Worm (Caenorhabditis elegans) whole organism, early embryonic: ENCODE results near the gene btb-9.

ENCODE experiments used
- B0310.2 ChIP-seq: sonication (generic microtip); optimal IDR thresholded peaks from 2 replicates; lab custom pipeline; 2016; ENCODE audit warnings: mild to moderate bottlenecking, missing genetic modification characterization, missing compliant biosample characterization
- F13C5.2 ChIP-seq: sonication (generic microtip); optimal IDR thresholded peaks from 2 replicates; lab custom pipeline; 2017; ENCODE audit warnings: mild to moderate bottlenecking, missing genetic modification characterization, inconsistent platforms, missing compliant biosample characterization
- aly-1 ChIP-seq: sonication (generic microtip); optimal IDR thresholded peaks from 2 replicates; lab custom pipeline; 2016; ENCODE audit warnings: missing genetic modification characterization, missing compliant biosample characterization
- ama-1 ChIP-seq: fragments of 150-350 bp; optimal IDR thresholded peaks from 2 replicates; lab custom pipeline; 2014
- ceh-13 ChIP-seq: fragments of 200-800 bp; sonication (Bioruptor generic); optimal IDR thresholded peaks from 2 replicates; lab custom pipeline; 2018; ENCODE audit warnings: mild to moderate bottlenecking, missing genetic modification characterization, missing compliant biosample characterization
- ceh-36 ChIP-seq: sonication (generic microtip); optimal IDR thresholded peaks from 2 replicates; lab custom pipeline; 2016; ENCODE audit warnings: missing genetic modification characterization, inconsistent platforms, missing compliant biosample characterization
- ets-7 ChIP-seq: sonication (generic microtip); optimal IDR thresholded peaks from 2 replicates; lab custom pipeline; 2016; ENCODE audit warnings: missing genotype, missing genetic modification characterization, missing compliant biosample characterization
- flt-1 ChIP-seq: fragments of 200-800 bp; sonication (Bioruptor generic); IDR thresholded peaks from 2 replicates; pipeline ENCODE4 v1.3.6; 2022; ENCODE audit warnings: missing genetic modification characterization, missing compliant biosample characterization
- hmbx-1 ChIP-seq: sonication (generic microtip); optimal IDR thresholded peaks from 2 replicates; lab custom pipeline; 2016; ENCODE audit warnings: mild to moderate bottlenecking, missing genetic modification characterization, missing compliant biosample characterization
- hmg-4 ChIP-seq: fragments of 200-800 bp; sonication (Bioruptor generic); optimal IDR thresholded peaks from 2 replicates; lab custom pipeline; 2018; ENCODE audit warnings: mild to moderate bottlenecking, missing genetic modification characterization, missing compliant biosample characterization
- hnd-1 ChIP-seq: sonication (generic microtip); optimal IDR thresholded peaks from 2 replicates; lab custom pipeline; 2016; ENCODE audit warnings: missing genetic modification characterization, missing compliant biosample characterization
- pes-1 ChIP-seq: fragments of 200-800 bp; sonication (Bioruptor generic); IDR thresholded peaks from 2 replicates; pipeline ENCODE4 v1.3.6; 2022; ENCODE audit warnings: missing genetic modification reagents, missing genetic modification characterization, missing compliant biosample characterization
- scrt-1 ChIP-seq: fragments of 200-800 bp; sonication (Bioruptor generic); IDR thresholded peaks from 2 replicates; pipeline ENCODE4 v1.3.6; 2022; ENCODE audit warnings: missing genetic modification characterization, missing compliant biosample characterization
- sea-1 ChIP-seq: fragments of 200-800 bp; sonication (Bioruptor generic); conservative IDR thresholded peaks from 2 replicates; pipeline ENCODE4 v1.3.6; 2022; ENCODE audit warnings: missing genetic modification characterization, missing compliant biosample characterization
- tbx-11 ChIP-seq: fragments of 200-800 bp; sonication (Bioruptor generic); IDR thresholded peaks from 2 replicates; pipeline ENCODE4 v1.3.6; 2022; ENCODE audit warnings: missing genetic modification characterization, missing compliant biosample characterization
- tbx-37 ChIP-seq: fragments of 200-800 bp; sonication (Bioruptor generic); conservative IDR thresholded peaks from 2 replicates; pipeline ENCODE4 v1.3.6; 2022; ENCODE audit warnings: missing genetic modification reagents, missing genetic modification characterization, missing compliant biosample characterization
- tra-4 ChIP-seq: sonication (generic microtip); optimal IDR thresholded peaks from 2 replicates; lab custom pipeline; 2017; ENCODE audit warnings: missing genetic modification characterization, missing compliant biosample characterization

Gene btb-9

DNA sequence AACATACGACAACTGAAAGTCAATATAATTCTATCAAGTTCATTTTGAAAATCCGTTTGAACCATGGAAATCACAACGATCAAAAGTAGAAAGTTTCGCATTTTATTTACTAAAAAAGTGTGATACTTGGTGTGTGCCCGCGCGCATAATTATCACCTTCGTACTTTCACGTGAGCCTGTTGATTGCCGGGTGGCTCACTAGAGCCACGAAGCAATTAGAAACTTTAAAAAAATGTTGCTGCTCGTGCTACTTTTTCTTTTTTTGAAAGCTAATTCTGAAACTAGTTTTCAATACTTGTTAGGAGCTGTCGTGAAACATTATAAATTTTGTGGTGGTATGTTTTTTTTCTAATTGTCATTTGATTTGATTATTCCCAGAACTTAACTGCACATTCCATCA, 10.5 kb downstream of the btb-9 start, which contains the start of the genes irld-9 and irld-33:
TSS of gene irld-9 (minus strand) at position 101 of the 400 bp plus-strand sequence.
TSS of gene irld-33 (plus strand) at position 209 of the 400 bp plus-strand sequence.
- TF ChIP-seq scrt-1 (no peak), tbx-37 (no peak), F13C5.2 (tag; lab: Kevin White, UChicago) (no peak), tbx-11 (GFP tag; lab: Robert Waterston, UW) (no peak), ama-1 (lab: Kevin White, UChicago) (no peak), aly-1 (no peak), hnd-1 (tag; lab: Kevin White, UChicago) (no peak), ets-7 (tag; lab: Kevin White, UChicago) (no peak), pes-1 (no peak), ceh-36 (no peak), hmbx-1 (no peak), B0310.2 (tag; lab: Kevin White, UChicago) (no peak), sea-1 (no peak), ceh-13 (GFP tag; lab: Kevin White, UChicago) (no peak), flt-1 (GFP tag; lab: Robert Waterston, UW) (no peak), tra-4 (tag; lab: Kevin White, UChicago) (no peak), hmg-4 (GFP tag; lab: Kevin White, UChicago) (no peak)

DNA sequence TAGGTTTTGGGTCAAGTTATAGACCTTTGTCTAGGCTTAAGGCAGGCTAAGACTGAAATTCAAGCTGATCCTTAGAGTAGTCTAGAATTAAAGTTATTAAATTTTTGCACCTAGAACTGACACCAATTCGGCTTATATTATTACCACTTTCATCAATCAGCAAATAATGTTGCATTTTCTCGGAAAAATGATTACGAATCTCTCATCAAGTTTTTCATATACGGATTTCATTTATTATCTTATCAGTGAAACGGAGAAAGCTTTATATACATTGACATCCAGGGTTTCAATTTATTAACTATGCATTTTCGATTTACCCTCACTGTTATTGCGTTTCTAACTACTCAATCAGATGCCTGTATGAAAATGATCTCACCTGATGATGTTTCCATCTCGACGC, 12.9 kb downstream of the btb-9 start, which contains the start of gene K07G6.1:
TSS of gene K07G6.1 (plus strand) at position 301 of the 400 bp plus-strand sequence.
- TF ChIP-seq scrt-1 (no peak), ceh-13 (GFP tag; lab: Kevin White, UChicago) (no peak), tbx-37 (no peak), B0310.2 (tag; lab: Kevin White, UChicago) (no peak), flt-1 (GFP tag; lab: Robert Waterston, UW) (no peak), ama-1 (lab: Kevin White, UChicago) (no peak), tbx-11 (GFP tag; lab: Robert Waterston, UW) (no peak), hnd-1 (tag; lab: Kevin White, UChicago) (no peak), ceh-36 (no peak), hmbx-1 (no peak), ets-7 (tag; lab: Kevin White, UChicago) (no peak), tra-4 (tag; lab: Kevin White, UChicago) (no peak), pes-1 (no peak)

DNA sequence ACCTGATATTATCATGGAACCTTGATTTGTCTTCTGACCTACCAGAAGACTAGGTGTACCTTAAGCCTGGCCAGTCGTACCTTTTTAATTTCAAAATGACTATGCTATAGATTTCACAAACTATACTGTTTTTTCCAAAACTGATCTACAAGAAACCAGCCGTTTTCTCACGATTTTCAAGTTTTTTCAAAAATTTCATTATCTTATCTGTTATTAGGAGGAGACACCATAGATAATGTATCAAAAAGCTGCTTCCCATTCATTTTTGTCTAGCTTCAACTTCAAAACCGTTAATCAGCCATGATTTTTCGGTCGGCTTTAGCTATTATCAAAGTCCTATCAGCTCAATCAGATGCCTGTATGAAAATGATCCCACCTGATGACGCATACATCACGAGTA, 14.2 kb downstream of the btb-9 start, which contains the start of gene F36H5.12:
TSS of gene F36H5.12 (plus strand) at position 301 of the 400 bp plus-strand sequence.
- TF ChIP-seq ceh-36 (no peak), tra-4 (tag; lab: Kevin White, UChicago) (no peak), pes-1 (no peak), hmbx-1 (no peak), hmg-4 (GFP tag; lab: Kevin White, UChicago) (no peak), F13C5.2 (tag; lab: Kevin White, UChicago) (no peak), sea-1 (no peak), hnd-1 (tag; lab: Kevin White, UChicago) (no peak), ama-1 (lab: Kevin White, UChicago) (no peak), aly-1 (no peak), scrt-1 (no peak)

DNA sequence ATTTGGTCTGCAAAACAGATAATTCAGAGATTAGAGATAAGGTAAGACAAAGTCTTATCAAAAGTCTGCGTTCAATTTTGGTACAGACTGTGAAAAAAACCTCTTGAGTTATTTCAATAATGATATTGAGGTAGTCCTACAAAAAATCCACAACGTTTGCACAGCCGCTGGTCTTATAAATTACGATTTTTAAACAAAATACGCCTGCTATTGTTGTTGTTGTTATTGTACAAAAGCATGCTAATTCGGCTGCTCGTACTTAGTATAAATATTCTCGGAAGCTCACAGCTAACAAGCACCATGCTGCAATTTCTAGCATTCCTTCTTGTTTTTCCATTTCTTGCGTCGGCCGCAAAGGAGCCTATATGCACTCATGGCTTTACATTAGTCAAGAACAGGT, 15.9 kb downstream of the btb-9 start, which contains the start of gene clec-19:
TSS of gene clec-19 (plus strand) at position 301 of the 400 bp plus-strand sequence.
- TF ChIP-seq tra-4 (tag; lab: Kevin White, UChicago) = no peak
- no peak for TF ChIP-seq aly-1
- no peak for TF ChIP-seq B0310.2 (tag; lab: Kevin White, UChicago)
- TF ChIP-seq hmg-4 (GFP tag; lab: Kevin White, UChicago) = no peak
- TF ChIP-seq ama-1 (lab: Kevin White, UChicago) = no peak
- TF ChIP-seq tbx-37 = no peak
- TF ChIP-seq hnd-1 (tag; lab: Kevin White, UChicago) = no peak
- TF ChIP-seq scrt-1 = no peak
- TF ChIP-seq tbx-11 (GFP tag; lab: Robert Waterston, UW) = no peak
- no peak for TF ChIP-seq F13C5.2 (tag; lab: Kevin White, UChicago)
- no peak for TF ChIP-seq ceh-36
- no peak for TF ChIP-seq sea-1
- TF ChIP-seq pes-1 = no peak
- TF ChIP-seq ets-7 (tag; lab: Kevin White, UChicago) = no peak
- no peak for TF ChIP-seq flt-1 (GFP tag; lab: Robert Waterston, UW)
- no peak for TF ChIP-seq ceh-13 (GFP tag; lab: Kevin White, UChicago)

DNA sequence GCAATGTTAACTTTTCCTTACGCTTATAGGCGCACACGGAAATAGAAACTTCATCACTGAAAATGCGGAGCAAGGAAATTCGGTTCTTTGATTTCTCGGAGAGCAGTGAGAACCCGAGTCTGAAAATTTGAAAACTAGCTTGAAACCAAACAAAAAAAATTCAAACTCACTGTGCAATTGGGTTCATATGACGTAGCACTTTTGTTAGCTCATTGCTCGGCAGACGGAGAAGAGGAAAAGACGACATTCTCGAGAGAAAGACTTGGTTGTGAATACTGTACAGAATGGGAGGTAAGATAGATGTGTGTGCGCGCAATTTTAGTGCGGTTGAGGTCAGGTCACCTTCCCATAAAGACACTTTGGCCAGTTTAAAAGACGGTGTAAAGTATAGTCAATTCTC, 22.1 kb downstream of the btb-9 start, which contains the start of the genes F36H5.13 and F36H5.8:
TSS of gene F36H5.13 (minus strand) at position 101 of the 400 bp plus-strand sequence.
TSS of gene F36H5.8 (minus strand) at position 274 of the 400 bp plus-strand sequence.
- no peak for TF ChIP-seq tbx-37
- no peak for TF ChIP-seq ama-1 (lab: Kevin White, UChicago)
- TF ChIP-seq tra-4 (tag; lab: Kevin White, UChicago) = no peak
- TF ChIP-seq pes-1 = no peak
- TF ChIP-seq flt-1 (GFP tag; lab: Robert Waterston, UW) = no peak
- TF ChIP-seq aly-1 = no peak
- TF ChIP-seq B0310.2 (tag; lab: Kevin White, UChicago) = no peak
- no peak for TF ChIP-seq ceh-13 (GFP tag; lab: Kevin White, UChicago)
- no peak for TF ChIP-seq hmg-4 (GFP tag; lab: Kevin White, UChicago)
- TF ChIP-seq ets-7 (tag; lab: Kevin White, UChicago) = no peak
- TF ChIP-seq sea-1 = no peak
- no peak for TF ChIP-seq tbx-11 (GFP tag; lab: Robert Waterston, UW)
- no peak for TF ChIP-seq hnd-1 (tag; lab: Kevin White, UChicago)
- no peak for TF ChIP-seq F13C5.2 (tag; lab: Kevin White, UChicago)
- no peak for TF ChIP-seq hmbx-1
- TF ChIP-seq scrt-1 = no peak
- no peak for TF ChIP-seq ceh-36

DNA sequence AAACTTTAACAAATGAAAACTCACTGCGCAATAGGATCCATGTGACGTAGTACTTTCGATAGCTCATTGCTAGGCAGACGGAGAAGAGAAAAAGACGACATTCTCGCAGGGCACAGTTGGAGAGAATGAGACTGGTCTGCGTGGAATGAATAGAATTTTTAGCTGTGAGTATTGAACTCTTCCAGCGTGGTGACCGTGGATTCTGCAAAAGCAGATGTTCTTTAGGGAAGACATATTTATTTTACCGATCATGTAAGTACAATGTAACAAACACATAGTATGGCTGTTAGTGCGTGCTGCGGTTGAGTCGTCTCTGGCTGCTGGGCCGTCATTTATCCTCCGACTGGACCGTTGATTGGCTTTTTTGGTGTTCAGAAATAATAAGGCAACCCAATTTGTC, 24.7 kb downstream of the btb-9 start, which contains the start of gene F36H5.9:
TSS of gene F36H5.9 (minus strand) at position 101 of the 400 bp plus-strand sequence.
- TF ChIP-seq F13C5.2 (tag; lab: Kevin White, UChicago) = no peak
- no peak for TF ChIP-seq ceh-36
- no peak for TF ChIP-seq ets-7 (tag; lab: Kevin White, UChicago)
- no peak for TF ChIP-seq scrt-1
- TF ChIP-seq hmbx-1 = no peak
- TF ChIP-seq aly-1 = no peak
- TF ChIP-seq tra-4 (tag; lab: Kevin White, UChicago) = no peak
- no peak for TF ChIP-seq pes-1
- no peak for TF ChIP-seq flt-1 (GFP tag; lab: Robert Waterston, UW)
- TF ChIP-seq tbx-11 (GFP tag; lab: Robert Waterston, UW) = no peak
- TF ChIP-seq hmg-4 (GFP tag; lab: Kevin White, UChicago) = no peak
- no peak for TF ChIP-seq ama-1 (lab: Kevin White, UChicago)
- no peak for TF ChIP-seq sea-1
- no peak for TF ChIP-seq hnd-1 (tag; lab: Kevin White, UChicago)
- TF ChIP-seq B0310.2 (tag; lab: Kevin White, UChicago) = no peak
- no peak for TF ChIP-seq tbx-37
- no peak for TF ChIP-seq ceh-13 (GFP tag; lab: Kevin White, UChicago)
